Fruit fly (Drosophila melanogaster): ENCODE measurements around the gene CG14609.

Gene CG14609

dm6 chr3R:7251857-7252256 lies 51.1 kb downstream of the CG14609 start, which contains the start of gene Obp84a:
TSS of gene Obp84a (minus strand) at chr3R:7251957.
- TF ChIP-seq EcR (GFP tag; optimal IDR thresholded peaks at IDR 0.05), result no peak
- TF ChIP-seq pan (optimal IDR thresholded peaks at IDR 0.05), result no peak
- no peak for TF ChIP-seq Dll (optimal IDR thresholded peaks at IDR 0.05)
- TF ChIP-seq usp (GFP tag; optimal IDR thresholded peaks at IDR 0.05), result no peak
- TF ChIP-seq CG8478 (optimal IDR thresholded peaks at IDR 0.05), result no peak
- TF ChIP-seq psq (optimal IDR thresholded peaks at IDR 0.05), result no peak
